Worm (Caenorhabditis elegans) whole organism, L3 larva: ENCODE data around the gene srh-59.

ENCODE experiments used
- ama-1 ChIP-seq: fragments of 150-350 bp; optimal IDR thresholded peaks from 2 replicates; lab custom pipeline; 2018
- ceh-16 ChIP-seq: sonication (generic microtip); optimal IDR thresholded peaks from 2 replicates; lab custom pipeline; 2017; ENCODE audit warnings: missing biosample characterization, missing genetic modification characterization
- ceh-28 ChIP-seq: fragments of 150-350 bp; optimal IDR thresholded peaks from 2 replicates; lab custom pipeline; 2014; ENCODE audit warnings: missing biosample characterization, missing genetic modification reagents, missing genetic modification characterization
- ceh-82 ChIP-seq: fragments of 150-350 bp; optimal IDR thresholded peaks from 2 replicates; lab custom pipeline; 2014; ENCODE audit warnings: missing biosample characterization, missing genetic modification characterization
- ceh-9 ChIP-seq: sonication (generic microtip); optimal IDR thresholded peaks from 2 replicates; lab custom pipeline; 2018; ENCODE audit warnings: missing biosample characterization, missing genetic modification characterization
- egl-27 ChIP-seq: sonication (generic microtip); optimal IDR thresholded peaks from 4 replicates; lab custom pipeline; 2017; ENCODE audit warnings: missing biosample characterization, missing genetic modification reagents, missing genetic modification characterization
- egl-5 ChIP-seq: fragments of 150-350 bp; optimal IDR thresholded peaks from 2 replicates; lab custom pipeline; 2017; ENCODE audit warnings: missing biosample characterization, missing genetic modification reagents, missing genetic modification characterization, inconsistent platforms
- elt-1 ChIP-seq: fragments of 150-350 bp; optimal IDR thresholded peaks from 2 replicates; lab custom pipeline; 2014; ENCODE audit warnings: missing biosample characterization, missing genetic modification characterization
- elt-2 ChIP-seq: sonication (generic microtip); optimal IDR thresholded peaks from 2 replicates; lab custom pipeline; 2016; ENCODE audit warnings: missing genetic modification reagents, mild to moderate bottlenecking, missing genetic modification characterization, missing compliant biosample characterization
- elt-3 ChIP-seq, 3 experiments: fragments of 150-350 bp in 1 of 3; sonication (generic microtip) in 2 of 3; optimal IDR thresholded peaks; 2 replicates in 2 of 3; 4 replicates in 1 of 3; lab custom pipeline; 2014 to 2017; ENCODE audit warnings: missing biosample characterization in 3 of 3, missing genetic modification characterization in 3 of 3
- jun-1 ChIP-seq: fragments of 150-350 bp; optimal IDR thresholded peaks from 2 replicates; lab custom pipeline; 2014; ENCODE audit warnings: missing biosample characterization, missing genetic modification reagents, missing genetic modification characterization
- lin-39 ChIP-seq: fragments of 150-350 bp; optimal IDR thresholded peaks from 2 replicates; lab custom pipeline; 2018; ENCODE audit warnings: missing biosample characterization, missing genetic modification reagents, missing genetic modification characterization
- lsy-12 ChIP-seq: sonication (generic microtip); optimal IDR thresholded peaks from 2 replicates; lab custom pipeline; 2016; ENCODE audit warnings: mild to moderate bottlenecking, missing genetic modification characterization, missing compliant biosample characterization
- mml-1 ChIP-seq: fragments of 150-350 bp; sonication (generic microtip); optimal IDR thresholded peaks from 3 replicates; lab custom pipeline; 2014; ENCODE audit warnings: missing biosample characterization, missing genetic modification characterization
- nhr-11 ChIP-seq: fragments of 150-350 bp; optimal IDR thresholded peaks from 2 replicates; lab custom pipeline; 2014; ENCODE audit warnings: missing biosample characterization, missing genetic modification characterization
- nhr-23 ChIP-seq: fragments of 150-350 bp; optimal IDR thresholded peaks from 2 replicates; lab custom pipeline; 2014; ENCODE audit warnings: missing biosample characterization, missing genetic modification reagents, missing genetic modification characterization
- nhr-237 ChIP-seq: fragments of 150-350 bp; optimal IDR thresholded peaks from 2 replicates; lab custom pipeline; 2014; ENCODE audit warnings: missing biosample characterization, missing genetic modification characterization
- nhr-25 ChIP-seq: sonication (generic microtip); optimal IDR thresholded peaks from 2 replicates; lab custom pipeline; 2017; ENCODE audit warnings: missing biosample characterization, missing genetic modification characterization
- nhr-28 ChIP-seq: fragments of 150-350 bp; optimal IDR thresholded peaks from 2 replicates; lab custom pipeline; 2014; ENCODE audit warnings: missing biosample characterization, missing genetic modification characterization
- nhr-76 ChIP-seq: fragments of 150-350 bp; sonication (generic microtip); optimal IDR thresholded peaks from 5 replicates; lab custom pipeline; 2014; ENCODE audit warnings: missing biosample characterization, missing genetic modification characterization
- nhr-77 ChIP-seq: fragments of 150-350 bp; optimal IDR thresholded peaks from 2 replicates; lab custom pipeline; 2014; ENCODE audit warnings: missing biosample characterization, missing genetic modification characterization
- pha-4 ChIP-seq: fragments of 150-350 bp; optimal IDR thresholded peaks from 2 replicates; lab custom pipeline; 2014; ENCODE audit warnings: missing biosample characterization, missing genetic modification reagents, missing genetic modification characterization
- snpc-4 ChIP-seq: fragments of 150-350 bp; optimal IDR thresholded peaks from 2 replicates; lab custom pipeline; 2014; ENCODE audit warnings: missing biosample characterization, missing genetic modification characterization
- unc-62 ChIP-seq: fragments of 150-350 bp; sonication (generic microtip); optimal IDR thresholded peaks from 4 replicates; lab custom pipeline; 2014; ENCODE audit warnings: missing biosample characterization, missing genetic modification reagents, missing genetic modification characterization
- zag-1 ChIP-seq: fragments of 150-350 bp; optimal IDR thresholded peaks from 2 replicates; lab custom pipeline; 2014; ENCODE audit warnings: missing biosample characterization, missing genetic modification characterization
- ztf-4 ChIP-seq: fragments of 150-350 bp; optimal IDR thresholded peaks from 2 replicates; lab custom pipeline; 2014; ENCODE audit warnings: missing biosample characterization, missing genetic modification characterization

The srh-59 gene

DNA sequence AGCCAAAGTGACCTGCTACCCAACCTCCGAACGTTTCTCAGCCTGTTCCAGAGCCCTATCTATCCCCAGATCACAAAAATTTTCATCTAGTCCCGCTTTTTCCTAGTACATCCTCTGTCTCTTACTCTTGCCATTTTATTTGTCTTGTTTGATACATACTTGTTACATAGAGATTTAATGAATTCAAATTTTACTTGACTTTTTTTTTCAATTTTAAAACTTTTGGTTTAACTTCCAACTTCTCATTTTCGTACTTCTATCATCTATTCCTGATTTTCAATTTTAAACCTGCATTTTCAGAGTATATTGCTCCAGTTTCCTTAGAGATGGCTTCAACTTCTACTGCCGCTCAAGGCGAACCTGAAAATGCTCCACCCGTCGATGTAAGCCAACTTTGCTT, 45.0 kb downstream of the srh-59 start, which contains the start of gene M151.3:
Gene M151.3 (plus strand): TSS at position 301 of the 400 bp plus-strand sequence.
- no peak for TF ChIP-seq pha-4 (tag; lab: Kevin White, UChicago)
- TF ChIP-seq ceh-82, result no peak
- TF ChIP-seq lin-39, result no peak
- no peak for TF ChIP-seq nhr-28 (tag; lab: Kevin White, UChicago)
- no peak for TF ChIP-seq elt-1 (tag; lab: Kevin White, UChicago)
- TF ChIP-seq unc-62 (GFP tag; lab: Kevin White, UChicago), result no peak
- TF ChIP-seq ama-1, result no peak
- TF ChIP-seq ceh-16 (tag; lab: Kevin White, UChicago), result no peak
- no peak for TF ChIP-seq nhr-76 (tag; lab: Kevin White, UChicago)
- TF ChIP-seq elt-3 (tag; optimal IDR thresholded peaks at IDR 0.05; lab: Kevin White, UChicago), result no peak

DNA sequence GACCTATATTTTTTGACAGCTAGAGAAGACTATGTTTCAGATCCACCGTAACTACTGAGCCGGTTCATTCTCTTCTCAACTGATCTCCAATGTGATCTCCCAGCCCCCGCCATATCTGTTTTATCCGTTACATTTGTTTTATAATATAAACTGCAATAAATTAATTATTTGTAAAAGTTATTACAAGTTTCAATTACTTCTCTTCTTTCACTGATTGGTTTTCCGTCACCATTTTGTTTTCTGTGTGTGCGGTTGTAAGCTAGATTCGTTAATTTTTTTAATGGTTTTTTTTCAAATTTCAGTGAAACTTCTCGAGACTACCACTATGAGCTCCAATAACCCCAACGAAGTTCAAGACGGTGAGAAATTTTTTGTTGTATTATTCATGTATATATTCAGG, 49.0 kb downstream of the srh-59 start, which contains the start of gene M151.2:
Gene M151.2 (plus strand): TSS at position 301 of the 400 bp plus-strand sequence.
- TF ChIP-seq elt-2 (tag; lab: Kevin White, UChicago) (no peak), ama-1 (no peak), mml-1 (no peak), nhr-23 (no peak), nhr-11 (no peak), nhr-28 (tag; lab: Kevin White, UChicago) (no peak), nhr-25 (no peak), lsy-12 (tag; lab: Kevin White, UChicago) (no peak), jun-1 (tag; lab: Kevin White, UChicago) (no peak), lin-39 (no peak), nhr-237 (tag; lab: Kevin White, UChicago) (no peak), nhr-77 (tag; lab: Kevin White, UChicago) (no peak), snpc-4 (tag; lab: Kevin White, UChicago) (no peak), ceh-9 (tag; lab: Kevin White, UChicago) (no peak), zag-1 (no peak), egl-5 (no peak), ceh-28 (tag; lab: Kevin White, UChicago) (no peak), ztf-4 (tag; lab: Kevin White, UChicago) (no peak), pha-4 (tag; lab: Kevin White, UChicago) (no peak), egl-27 (no peak)
